Worm (Caenorhabditis elegans): ENCODE measurements around the gene srsx-15.

DNA sequence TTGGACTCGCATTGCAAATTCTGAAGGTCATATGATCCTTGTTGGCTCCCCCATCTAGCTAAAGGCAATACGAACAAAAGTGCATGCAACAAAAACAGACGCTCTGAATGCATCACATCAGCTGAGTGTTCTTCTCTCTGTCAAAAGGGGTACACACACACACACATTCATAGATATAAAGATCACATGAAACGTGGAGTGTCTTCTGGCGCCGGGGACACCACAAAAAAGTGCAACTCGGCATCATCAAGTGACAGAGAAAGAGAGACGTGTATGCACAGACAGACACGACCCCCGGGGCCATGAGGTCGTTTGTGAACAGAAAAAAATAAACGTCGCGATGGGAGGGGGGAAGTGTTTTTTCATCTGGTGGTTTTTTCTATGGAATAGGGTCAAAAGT is 16.3 kb downstream of the srsx-15 start:
- TF ChIP-seq ces-1 (GFP tag; optimal IDR thresholded peaks at IDR 0.05) (no peak), lin-13 (tag; optimal IDR thresholded peaks at IDR 0.05) (no peak), nhr-237 (tag; optimal IDR thresholded peaks at IDR 0.05) (no peak)

Data from whole organism, mixed stage, embryonic.